Fruit fly (Drosophila melanogaster): ENCODE data around the gene BORCS5.

DNA sequence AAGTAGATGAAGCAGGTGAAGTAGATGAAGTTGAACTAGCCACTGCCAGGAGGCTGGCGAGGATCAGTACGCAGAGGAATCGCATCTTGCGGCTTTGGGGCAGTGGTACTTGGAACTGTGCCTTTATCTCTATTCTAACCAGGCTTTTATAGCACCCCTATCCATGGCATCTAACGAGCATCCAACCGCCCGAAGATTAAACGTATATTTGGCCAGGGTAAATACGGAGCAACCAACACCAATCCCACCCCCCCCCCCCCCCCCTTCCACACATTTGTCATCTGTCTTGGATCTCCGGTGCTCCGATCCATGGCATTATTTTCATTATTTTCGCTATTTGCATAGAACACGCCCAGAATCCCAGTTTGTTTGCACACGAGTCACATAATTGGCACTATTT, 34.7 kb downstream of the BORCS5 start, which contains the start of gene CG15741:
- no peak for TF ChIP-seq Gug (GFP tag; IDR thresholded peaks at IDR 0.05)
- no peak for TF ChIP-seq Hr39 (GFP tag; optimal IDR thresholded peaks at IDR 0.05)
- TF ChIP-seq Met (GFP tag; optimal IDR thresholded peaks at IDR 0.05): no peak
- TF ChIP-seq Eip75B (GFP tag; optimal IDR thresholded peaks at IDR 0.05): no peak
- TF ChIP-seq fd85E (GFP tag; optimal IDR thresholded peaks at IDR 0.05): no peak
- no peak for TF ChIP-seq lz (GFP tag; optimal IDR thresholded peaks at IDR 0.05)
- TF ChIP-seq OdsH (GFP tag; optimal IDR thresholded peaks at IDR 0.05): no peak
- no peak for TF ChIP-seq CG15336 (GFP tag; IDR thresholded peaks at IDR 0.05)
- no peak for TF ChIP-seq CG32006 (GFP tag; optimal IDR thresholded peaks at IDR 0.05)
- TF ChIP-seq salr (GFP tag; optimal IDR thresholded peaks at IDR 0.05): no peak
- TF ChIP-seq Lpt (GFP tag; optimal IDR thresholded peaks at IDR 0.05): no peak
- TF ChIP-seq CG7368 (GFP tag; optimal IDR thresholded peaks at IDR 0.05): no peak
- TF ChIP-seq CG1621 (tag; optimal IDR thresholded peaks at IDR 0.05): no peak
- TF ChIP-seq Hr4 (GFP tag; optimal IDR thresholded peaks at IDR 0.05): no peak
